Worm (Caenorhabditis elegans) whole organism, L2 larva: ENCODE measurements around the gene F47D12.6.

ENCODE experiments used
- C34F6.9 ChIP-seq: fragments of 150-350 bp; optimal IDR thresholded peaks from 2 replicates; lab custom pipeline; 2014; ENCODE audit warnings: missing biosample characterization, missing genetic modification characterization
- F13H6.1 ChIP-seq: sonication (generic microtip); optimal IDR thresholded peaks from 2 replicates; lab custom pipeline; 2016; ENCODE audit warnings: missing genetic modification characterization, missing compliant biosample characterization
- Y55F3AM.14 ChIP-seq: fragments of 200-800 bp; sonication (Bioruptor generic); optimal IDR thresholded peaks from 2 replicates; lab custom pipeline; 2018; ENCODE audit warnings: mild to moderate bottlenecking, missing genetic modification characterization, missing compliant biosample characterization
- alr-1 ChIP-seq: fragments of 150-350 bp; optimal IDR thresholded peaks from 2 replicates; lab custom pipeline; 2014; ENCODE audit warnings: missing biosample characterization, missing genetic modification characterization
- aly-2 ChIP-seq: fragments of 150-350 bp; optimal IDR thresholded peaks from 2 replicates; lab custom pipeline; 2014; ENCODE audit warnings: missing biosample characterization, missing genetic modification characterization
- blmp-1 ChIP-seq: sonication (generic microtip); optimal IDR thresholded peaks from 2 replicates; lab custom pipeline; 2017; ENCODE audit warnings: missing genetic modification characterization, mild to moderate bottlenecking, missing compliant biosample characterization, antibody characterized with exemption, moderate library complexity; ENCODE audit not compliant: insufficient read depth
- ceh-16 ChIP-seq: fragments of 150-350 bp; optimal IDR thresholded peaks from 2 replicates; lab custom pipeline; 2014; ENCODE audit warnings: missing biosample characterization, missing genetic modification characterization
- ceh-82 ChIP-seq: fragments of 150-350 bp; optimal IDR thresholded peaks from 2 replicates; lab custom pipeline; 2014; ENCODE audit warnings: missing biosample characterization, missing genetic modification characterization
- crh-2 ChIP-seq: sonication (generic microtip); optimal IDR thresholded peaks from 2 replicates; lab custom pipeline; 2017; ENCODE audit warnings: missing biosample characterization, missing genetic modification characterization
- dmd-4 ChIP-seq: sonication (generic microtip); optimal IDR thresholded peaks from 2 replicates; lab custom pipeline; 2017; ENCODE audit warnings: missing biosample characterization, missing genetic modification characterization
- egl-27 ChIP-seq: sonication (generic microtip); optimal IDR thresholded peaks from 3 replicates; lab custom pipeline; 2017; ENCODE audit warnings: missing biosample characterization, missing genetic modification reagents, missing genetic modification characterization
- elt-1 ChIP-seq: fragments of 150-350 bp; optimal IDR thresholded peaks from 2 replicates; lab custom pipeline; 2014; ENCODE audit warnings: missing biosample characterization, missing genetic modification characterization
- elt-3 ChIP-seq: sonication (generic microtip); optimal IDR thresholded peaks from 2 replicates; lab custom pipeline; 2017; ENCODE audit warnings: missing biosample characterization, missing genetic modification characterization
- lin-13 ChIP-seq: fragments of 150-350 bp; optimal IDR thresholded peaks from 2 replicates; lab custom pipeline; 2014; ENCODE audit warnings: missing biosample characterization, missing genetic modification reagents, missing genetic modification characterization
- lin-39 ChIP-seq: fragments of 150-350 bp; optimal IDR thresholded peaks from 2 replicates; lab custom pipeline; 2014; ENCODE audit warnings: missing biosample characterization, missing genetic modification reagents, missing genetic modification characterization
- mab-5 ChIP-seq: fragments of 150-350 bp; optimal IDR thresholded peaks from 2 replicates; lab custom pipeline; 2014; ENCODE audit warnings: missing biosample characterization, missing genetic modification characterization
- nhr-10 ChIP-seq: sonication (generic microtip); optimal IDR thresholded peaks from 2 replicates; lab custom pipeline; 2017; ENCODE audit warnings: missing biosample characterization, missing genetic modification characterization
- nhr-11 ChIP-seq: fragments of 150-350 bp; optimal IDR thresholded peaks from 2 replicates; lab custom pipeline; 2014; ENCODE audit warnings: missing biosample characterization, missing genetic modification characterization
- nhr-12 ChIP-seq: fragments of 150-350 bp; optimal IDR thresholded peaks from 2 replicates; lab custom pipeline; 2014; ENCODE audit warnings: missing biosample characterization, missing genetic modification characterization
- nhr-21 ChIP-seq: fragments of 150-350 bp; optimal IDR thresholded peaks from 2 replicates; lab custom pipeline; 2014; ENCODE audit warnings: missing biosample characterization, missing genetic modification characterization
- nhr-23 ChIP-seq: fragments of 150-350 bp; optimal IDR thresholded peaks from 2 replicates; lab custom pipeline; 2014; ENCODE audit warnings: missing biosample characterization, missing genetic modification reagents, missing genetic modification characterization
- nhr-237 ChIP-seq: fragments of 150-350 bp; optimal IDR thresholded peaks from 2 replicates; lab custom pipeline; 2014; ENCODE audit warnings: missing biosample characterization, missing genetic modification characterization
- nhr-6 ChIP-seq: fragments of 150-350 bp; optimal IDR thresholded peaks from 2 replicates; lab custom pipeline; 2014; ENCODE audit warnings: missing biosample characterization, missing genetic modification characterization
- nhr-77 ChIP-seq: fragments of 150-350 bp; optimal IDR thresholded peaks from 2 replicates; lab custom pipeline; 2014; ENCODE audit warnings: missing biosample characterization, missing genetic modification characterization
- peb-1 ChIP-seq: fragments of 150-350 bp; optimal IDR thresholded peaks from 2 replicates; lab custom pipeline; 2014; ENCODE audit warnings: missing biosample characterization, missing genetic modification characterization
- sem-4 ChIP-seq: fragments of 150-350 bp; optimal IDR thresholded peaks from 2 replicates; lab custom pipeline; 2014; ENCODE audit warnings: missing biosample characterization, missing genetic modification reagents, missing genetic modification characterization
- skn-1 ChIP-seq: sonication (generic microtip); optimal IDR thresholded peaks from 2 replicates; lab custom pipeline; 2017; ENCODE audit warnings: missing biosample characterization, missing genetic modification characterization
- sma-3 ChIP-seq: sonication (generic microtip); optimal IDR thresholded peaks from 2 replicates; lab custom pipeline; 2016; ENCODE audit warnings: missing genetic modification reagents, missing genetic modification characterization, missing compliant biosample characterization
- snpc-4 ChIP-seq: fragments of 150-350 bp; optimal IDR thresholded peaks from 2 replicates; lab custom pipeline; 2014; ENCODE audit warnings: missing biosample characterization, missing genetic modification characterization
- unc-39 ChIP-seq: fragments of 150-350 bp; optimal IDR thresholded peaks from 2 replicates; lab custom pipeline; 2014; ENCODE audit warnings: missing biosample characterization, missing genetic modification characterization
- unc-55 ChIP-seq: fragments of 150-350 bp; sonication (generic microtip); optimal IDR thresholded peaks from 3 replicates; lab custom pipeline; 2014; ENCODE audit warnings: missing biosample characterization, missing genetic modification reagents, missing genetic modification characterization
- unc-62 ChIP-seq: fragments of 150-350 bp; optimal IDR thresholded peaks from 2 replicates; lab custom pipeline; 2014; ENCODE audit warnings: missing biosample characterization, missing genetic modification reagents, missing genetic modification characterization
- zag-1 ChIP-seq: fragments of 150-350 bp; optimal IDR thresholded peaks from 2 replicates; lab custom pipeline; 2014; ENCODE audit warnings: missing biosample characterization, missing genetic modification characterization
- ztf-1 ChIP-seq: fragments of 200-800 bp; sonication (Bioruptor generic); conservative IDR thresholded peaks from 2 replicates; pipeline ENCODE4 v1.3.6; 2022; ENCODE audit warnings: missing genetic modification characterization, missing compliant biosample characterization
- ztf-11 ChIP-seq: sonication (generic microtip); optimal IDR thresholded peaks from 2 replicates; lab custom pipeline; 2017; ENCODE audit warnings: missing biosample characterization, missing genetic modification characterization
- ztf-4 ChIP-seq: fragments of 150-350 bp; optimal IDR thresholded peaks from 2 replicates; lab custom pipeline; 2014; ENCODE audit warnings: missing biosample characterization, missing genetic modification characterization

F47D12.6 gene

DNA sequence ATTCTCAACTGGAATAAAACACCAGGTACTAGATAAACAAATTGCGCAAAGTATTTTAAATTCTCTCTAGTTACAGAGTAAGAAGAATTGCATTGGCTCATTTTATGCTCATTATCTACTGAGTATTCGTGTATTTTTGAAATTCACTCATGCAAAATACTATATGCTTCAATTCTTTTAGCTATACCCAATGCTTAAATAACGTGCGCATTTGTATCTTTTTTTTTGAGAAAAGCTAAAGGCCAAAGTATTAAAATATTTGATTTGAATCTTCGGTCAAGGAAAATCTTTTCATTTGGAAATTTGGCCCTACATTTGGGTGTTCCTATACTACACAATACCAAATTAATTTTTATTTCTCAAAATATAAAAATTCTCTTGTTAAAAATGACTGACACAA, 25.1 kb downstream of the F47D12.6 start, which contains the start of gene srg-4:
Gene srg-4 (minus strand): TSS at position 101 of the 400 bp plus-strand sequence.
- TF ChIP-seq nhr-12, result no peak
- TF ChIP-seq elt-1, result no peak
- TF ChIP-seq C34F6.9, result no peak
- no peak for TF ChIP-seq elt-3
- no peak for TF ChIP-seq mab-5 (tag; lab: Kevin White, UChicago)
- TF ChIP-seq unc-62 (GFP tag; lab: Kevin White, UChicago), result no peak
- no peak for TF ChIP-seq ztf-4 (tag; lab: Kevin White, UChicago)
- no peak for TF ChIP-seq sem-4
- no peak for TF ChIP-seq nhr-10 (tag; lab: Kevin White, UChicago)
- TF ChIP-seq F13H6.1, result no peak
- TF ChIP-seq zag-1 (tag; lab: Kevin White, UChicago), result no peak
- TF ChIP-seq egl-27 (tag; lab: Kevin White, UChicago), result no peak
- no peak for TF ChIP-seq ztf-11
- TF ChIP-seq peb-1 (tag; lab: Kevin White, UChicago), result no peak
- TF ChIP-seq nhr-77 (tag; lab: Kevin White, UChicago), result no peak
- TF ChIP-seq snpc-4 (tag; lab: Kevin White, UChicago), result no peak
- TF ChIP-seq nhr-6, result no peak
- TF ChIP-seq unc-55, result no peak
- no peak for TF ChIP-seq sma-3 (GFP tag; lab: Kevin White, UChicago)

DNA sequence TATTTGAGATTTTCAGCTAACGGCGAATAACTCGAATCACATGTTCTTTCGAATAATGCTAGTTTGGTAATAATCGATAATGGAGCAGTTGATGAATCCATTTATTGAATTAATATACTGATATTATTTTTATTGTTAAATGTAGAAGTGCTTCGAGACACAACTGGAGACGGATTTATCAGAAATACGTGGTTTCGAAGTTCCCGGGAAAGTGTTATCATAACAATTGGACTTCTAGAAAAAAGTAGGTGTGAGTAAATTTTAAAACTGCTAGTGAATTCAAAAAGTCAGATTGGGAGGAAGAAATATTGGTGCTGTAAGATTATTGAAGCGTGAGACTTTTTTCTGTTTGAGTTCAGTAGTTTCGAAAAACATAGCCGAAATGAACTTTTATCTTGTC, 27.0 kb downstream of the F47D12.6 start, which contains the start of gene srg-2:
Gene srg-2 (minus strand): TSS at position 101 of the 400 bp plus-strand sequence.
- TF ChIP-seq unc-62 (GFP tag; lab: Kevin White, UChicago) (no peak), peb-1 (tag; lab: Kevin White, UChicago) (no peak), crh-2 (tag; lab: Kevin White, UChicago) (no peak), Y55F3AM.14 (no peak)

DNA sequence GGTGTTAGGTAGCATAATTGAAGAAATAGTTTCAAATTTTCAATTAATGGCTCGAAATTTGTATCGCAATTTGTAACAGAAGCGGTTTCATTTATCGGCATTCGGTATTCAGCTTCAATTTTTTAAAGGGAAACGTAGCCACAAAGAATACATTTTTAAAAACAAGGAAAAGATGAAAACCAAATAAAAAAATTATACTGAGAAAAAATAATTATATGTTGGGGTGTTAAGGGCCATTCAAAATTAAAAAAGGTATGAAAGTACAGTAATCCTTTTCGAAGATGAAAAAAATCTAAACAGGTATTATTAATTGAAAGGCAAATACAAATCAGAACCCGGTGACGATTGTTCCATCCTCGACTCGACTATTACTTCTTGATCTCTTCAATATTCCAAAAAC, 28.8 kb downstream of the F47D12.6 start, which contains the start of gene srg-1:
Gene srg-1 (minus strand): TSS at position 101 of the 400 bp plus-strand sequence.
- TF ChIP-seq peb-1 (tag; lab: Kevin White, UChicago) (no peak), lin-13 (GFP tag; lab: Kevin White, UChicago) (no peak), aly-2 (tag; lab: Kevin White, UChicago) (no peak), elt-3 (no peak), crh-2 (tag; lab: Kevin White, UChicago) (no peak), Y55F3AM.14 (no peak), elt-1 (no peak), blmp-1 (tag; lab: Kevin White, UChicago) (no peak), dmd-4 (no peak), nhr-12 (no peak), zag-1 (tag; lab: Kevin White, UChicago) (no peak), nhr-10 (tag; lab: Kevin White, UChicago) (no peak), alr-1 (tag; lab: Kevin White, UChicago) (no peak), nhr-23 (no peak), nhr-6 (no peak), ceh-82 (tag; lab: Kevin White, UChicago) (no peak)

DNA sequence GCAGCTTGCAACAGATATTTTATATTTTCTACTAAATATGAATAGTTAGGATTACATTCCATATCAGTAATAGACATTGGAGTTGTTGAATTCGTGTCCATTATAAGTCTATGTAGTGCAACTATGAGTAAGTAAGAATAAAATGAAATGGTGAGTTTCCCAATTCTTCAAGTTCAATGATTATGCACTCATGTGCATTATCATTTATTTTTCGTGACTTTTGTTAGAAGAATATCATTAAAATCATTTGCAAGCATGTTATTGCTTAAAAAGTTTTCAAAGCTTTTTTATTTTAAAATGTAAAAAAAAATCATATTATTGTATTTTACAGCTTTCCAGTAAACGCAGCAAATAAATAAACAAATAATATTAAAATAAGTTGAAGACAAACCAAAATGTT, 30.4 kb downstream of the F47D12.6 start, which contains the start of gene srg-9:
Gene srg-9 (minus strand): TSS at position 101 of the 400 bp plus-strand sequence.
- TF ChIP-seq nhr-77 (tag; lab: Kevin White, UChicago), result no peak
- no peak for TF ChIP-seq ztf-4 (tag; lab: Kevin White, UChicago)
- no peak for TF ChIP-seq zag-1 (tag; lab: Kevin White, UChicago)
- TF ChIP-seq nhr-6, result no peak
- no peak for TF ChIP-seq ztf-1
- TF ChIP-seq alr-1 (tag; lab: Kevin White, UChicago), result no peak
- no peak for TF ChIP-seq unc-62 (GFP tag; lab: Kevin White, UChicago)
- TF ChIP-seq nhr-11, result no peak
- no peak for TF ChIP-seq C34F6.9
- no peak for TF ChIP-seq F13H6.1
- TF ChIP-seq lin-39, result no peak
- no peak for TF ChIP-seq nhr-21 (tag; lab: Kevin White, UChicago)
- TF ChIP-seq ceh-16 (tag; lab: Kevin White, UChicago), result no peak
- TF ChIP-seq nhr-237, result no peak
- TF ChIP-seq Y55F3AM.14, result no peak
- TF ChIP-seq egl-27 (tag; lab: Kevin White, UChicago), result no peak
- no peak for TF ChIP-seq crh-2 (tag; lab: Kevin White, UChicago)
- no peak for TF ChIP-seq unc-39

DNA sequence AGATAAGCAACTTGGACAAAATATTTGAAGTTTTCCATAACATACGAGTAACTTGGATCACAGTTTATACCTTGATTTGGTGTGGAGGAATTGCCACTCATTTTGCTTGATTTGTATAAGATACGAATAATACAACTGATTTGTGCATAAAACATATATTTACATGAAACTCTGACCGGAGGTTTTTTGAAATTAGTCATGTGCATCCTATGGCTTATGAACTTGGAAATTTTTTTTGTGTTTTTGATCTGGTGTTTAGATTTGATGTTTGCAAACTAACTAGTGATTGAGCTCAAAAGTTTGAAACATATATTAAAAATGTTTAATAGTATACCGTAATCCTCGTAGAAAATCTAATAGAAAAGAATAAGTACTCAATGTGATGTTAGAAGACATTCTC, 32.4 kb downstream of the F47D12.6 start, which contains the start of gene srg-8:
Gene srg-8 (minus strand): TSS at position 101 of the 400 bp plus-strand sequence.
- TF ChIP-seq blmp-1 (tag; lab: Kevin White, UChicago) (no peak), skn-1 (no peak), elt-3 (no peak), aly-2 (tag; lab: Kevin White, UChicago) (no peak), snpc-4 (tag; lab: Kevin White, UChicago) (no peak), nhr-10 (tag; lab: Kevin White, UChicago) (no peak), peb-1 (tag; lab: Kevin White, UChicago) (no peak), nhr-21 (tag; lab: Kevin White, UChicago) (no peak), alr-1 (tag; lab: Kevin White, UChicago) (no peak), ztf-11 (no peak)
- TF ChIP-seq, all 48 proteins: peak for 0
